Fruit fly (Drosophila melanogaster) whole organism, embryonic: ENCODE measurements around the gene Pdhb.
A peak's percentile ranks its signal among the peaks of the same experiment; 100 is the strongest.

ENCODE experiments used
- Bdp1 ChIP-seq: fragments of 200-800 bp; sonication (Bioruptor generic); optimal IDR thresholded peaks from 3 replicates; lab custom pipeline; 2016; ENCODE audit warnings: missing biosample characterization, missing genetic modification characterization
- Blimp-1 ChIP-seq: fragments of 200-800 bp; sonication (Bioruptor generic); optimal IDR thresholded peaks from 3 replicates; lab custom pipeline; 2018; ENCODE audit warnings: missing biosample characterization, missing genetic modification characterization, mild to moderate bottlenecking, moderate library complexity, missing genetic modification reagents
- Bteb2 ChIP-seq: fragments of 200-800 bp; sonication (Bioruptor generic); optimal IDR thresholded peaks from 2 replicates; lab custom pipeline; 2016; ENCODE audit warnings: missing biosample characterization, missing genetic modification characterization
- CG10565 ChIP-seq: fragments of 200-800 bp; sonication (Bioruptor generic); optimal IDR thresholded peaks from 3 replicates; lab custom pipeline; 2016; ENCODE audit warnings: missing biosample characterization, mild to moderate bottlenecking, missing genetic modification characterization
- CG10979 ChIP-seq: fragments of 200-800 bp; sonication (Bioruptor generic); optimal IDR thresholded peaks from 2 replicates; lab custom pipeline; 2018; ENCODE audit warnings: missing biosample characterization, mild to moderate bottlenecking, missing genetic modification characterization, moderate library complexity
- CG12104 ChIP-seq: fragments of 200-800 bp; sonication (Bioruptor generic); optimal IDR thresholded peaks from 3 replicates; lab custom pipeline; 2016; ENCODE audit warnings: missing biosample characterization, missing genetic modification characterization
- CG13296 ChIP-seq: fragments of 200-800 bp; sonication (Bioruptor generic); optimal IDR thresholded peaks from 3 replicates; lab custom pipeline; 2018; ENCODE audit warnings: missing biosample characterization, mild to moderate bottlenecking, missing genetic modification characterization
- CG15696 ChIP-seq: fragments of 200-800 bp; sonication (Bioruptor generic); optimal IDR thresholded peaks from 2 replicates; lab custom pipeline; 2019; ENCODE audit warnings: missing biosample characterization, mild to moderate bottlenecking, missing genetic modification characterization, moderate library complexity
- CG1647 ChIP-seq: fragments of 200-800 bp; sonication (Bioruptor generic); optimal IDR thresholded peaks from 3 replicates; lab custom pipeline; 2016; ENCODE audit warnings: missing biosample characterization, missing genetic modification characterization
- CG16779 ChIP-seq: fragments of 200-800 bp; sonication (Bioruptor generic); IDR thresholded peaks from 2 replicates; pipeline ENCODE4 v1.3.6; 2022; ENCODE audit warnings: missing biosample characterization, missing genetic modification characterization
- CG16813 ChIP-seq: fragments of 200-800 bp; sonication (Bioruptor generic); IDR thresholded peaks from 3 replicates; pipeline ENCODE4 v1.3.6; 2022; ENCODE audit warnings: missing biosample characterization, missing genetic modification characterization; ENCODE audit not compliant: partially characterized antibody
- CG16863 ChIP-seq: fragments of 200-800 bp; sonication (Bioruptor generic); optimal IDR thresholded peaks from 3 replicates; lab custom pipeline; 2016; ENCODE audit warnings: missing biosample characterization, missing genetic modification characterization
- CG17328 ChIP-seq: fragments of 200-800 bp; sonication (Bioruptor generic); IDR thresholded peaks from 2 replicates; pipeline ENCODE4 v1.3.6; 2022; ENCODE audit warnings: missing biosample characterization, missing genetic modification characterization
- CG18599 ChIP-seq: fragments of 200-800 bp; sonication (Bioruptor generic); optimal IDR thresholded peaks from 3 replicates; lab custom pipeline; 2017; ENCODE audit warnings: missing biosample characterization, missing genetic modification characterization, mild to moderate bottlenecking, moderate library complexity, missing genetic modification reagents
- CG30020 ChIP-seq: fragments of 200-800 bp; optimal IDR thresholded peaks from 2 replicates; lab custom pipeline; 2019; ENCODE audit warnings: missing biosample characterization, mild to moderate bottlenecking, missing genetic modification characterization, moderate library complexity
- CG5245 ChIP-seq: fragments of 200-800 bp; sonication (Bioruptor generic); optimal IDR thresholded peaks from 3 replicates; lab custom pipeline; 2016; ENCODE audit warnings: missing biosample characterization, missing genetic modification characterization
- CG7372 ChIP-seq: fragments of 200-800 bp; sonication (Bioruptor generic); IDR thresholded peaks from 2 replicates; pipeline ENCODE4 v1.3.6; 2022; ENCODE audit warnings: missing biosample characterization, missing genetic modification characterization
- CG9215 ChIP-seq: fragments of 200-800 bp; sonication (Bioruptor generic); IDR thresholded peaks from 2 replicates; pipeline ENCODE4 v1.3.6; 2022; ENCODE audit warnings: missing biosample characterization, missing genetic modification characterization
- CG9437 ChIP-seq: fragments of 200-800 bp; sonication (Bioruptor generic); optimal IDR thresholded peaks from 2 replicates; lab custom pipeline; 2018; ENCODE audit warnings: missing biosample characterization, mild to moderate bottlenecking, missing genetic modification characterization
- CTCF ChIP-seq: fragments of 200-800 bp; sonication (Bioruptor generic); optimal IDR thresholded peaks from 2 replicates; lab custom pipeline; 2017; ENCODE audit warnings: missing biosample characterization, mild to moderate bottlenecking, missing genetic modification characterization, moderate library complexity
- D19A ChIP-seq: fragments of 200-800 bp; optimal IDR thresholded peaks from 3 replicates; lab custom pipeline; 2019; ENCODE audit warnings: missing biosample characterization, mild to moderate bottlenecking, missing genetic modification characterization, moderate library complexity
- Dbx ChIP-seq: fragments of 200-800 bp; sonication (Bioruptor generic); IDR thresholded peaks from 3 replicates; pipeline ENCODE4 v1.3.6; 2022; ENCODE audit warnings: missing biosample characterization, missing genetic modification characterization
- Dek ChIP-seq: fragments of 200-800 bp; sonication (Bioruptor generic); optimal IDR thresholded peaks from 3 replicates; lab custom pipeline; 2019; ENCODE audit warnings: missing biosample characterization, mild to moderate bottlenecking, missing genetic modification characterization, moderate library complexity
- Dp ChIP-seq: fragments of 200-800 bp; sonication (Bioruptor generic); optimal IDR thresholded peaks from 2 replicates; lab custom pipeline; 2018; ENCODE audit warnings: missing biosample characterization, mild to moderate bottlenecking, missing genetic modification characterization, moderate library complexity
- Drgx ChIP-seq: fragments of 200-800 bp; sonication (Bioruptor generic); IDR thresholded peaks from 2 replicates; pipeline ENCODE4 v1.3.6; 2022; ENCODE audit warnings: missing biosample characterization, missing genetic modification characterization
- Elba2 ChIP-seq: fragments of 200-800 bp; sonication (Bioruptor generic); optimal IDR thresholded peaks from 3 replicates; lab custom pipeline; 2016; ENCODE audit warnings: missing biosample characterization, missing genetic modification characterization
- HmgD ChIP-seq: fragments of 200-800 bp; sonication (Bioruptor generic); optimal IDR thresholded peaks from 3 replicates; lab custom pipeline; 2016; ENCODE audit warnings: missing biosample characterization, missing genetic modification characterization
- Max ChIP-seq: fragments of 200-800 bp; sonication (Bioruptor generic); optimal IDR thresholded peaks from 2 replicates; lab custom pipeline; 2016; ENCODE audit warnings: missing biosample characterization, mild to moderate bottlenecking, missing genetic modification characterization
- Med ChIP-seq: fragments of 200-800 bp; sonication (Bioruptor generic); peaks from one replicate; lab custom pipeline; 2016; ENCODE audit warnings: missing biosample characterization, missing genetic modification characterization, mild to moderate bottlenecking, inconsistent platforms, moderate library complexity
- Ravus ChIP-seq: fragments of 200-800 bp; sonication (Bioruptor generic); IDR thresholded peaks from 2 replicates; pipeline ENCODE4 v1.3.6; 2022; ENCODE audit warnings: missing biosample characterization, missing genetic modification characterization
- Rfx ChIP-seq: fragments of 200-800 bp; sonication (Bioruptor generic); IDR thresholded peaks from 2 replicates; pipeline ENCODE4 v1.3.6; 2022; ENCODE audit warnings: missing biosample characterization, missing genetic modification characterization
- Scr ChIP-seq: fragments of 200-800 bp; sonication (Bioruptor generic); IDR thresholded peaks from 2 replicates; pipeline ENCODE4 v1.3.6; 2022; ENCODE audit warnings: missing biosample characterization, missing genetic modification characterization; ENCODE audit not compliant: partially characterized antibody
- Sox100B ChIP-seq: fragments of 200-800 bp; sonication (Bioruptor generic); optimal IDR thresholded peaks from 3 replicates; lab custom pipeline; 2018; ENCODE audit warnings: missing biosample characterization, mild to moderate bottlenecking, missing genetic modification characterization
- Vsx1 ChIP-seq: fragments of 200-800 bp; sonication (Bioruptor generic); optimal IDR thresholded peaks from 2 replicates; lab custom pipeline; 2017; ENCODE audit warnings: missing biosample characterization, mild to moderate bottlenecking, missing genetic modification characterization, missing genetic modification reagents
- ab ChIP-seq: fragments of 200-800 bp; sonication (Bioruptor generic); optimal IDR thresholded peaks from 2 replicates; lab custom pipeline; 2016; ENCODE audit warnings: missing biosample characterization, missing genetic modification characterization
- abd-A ChIP-seq: fragments of 200-800 bp; sonication (Bioruptor generic); optimal IDR thresholded peaks from 3 replicates; lab custom pipeline; 2019; ENCODE audit warnings: missing biosample characterization, mild to moderate bottlenecking, missing genetic modification characterization, moderate library complexity
- ci ChIP-seq: fragments of 200-800 bp; sonication (Bioruptor generic); IDR thresholded peaks from 3 replicates; pipeline ENCODE4 v1.3.6; 2022; ENCODE audit warnings: missing biosample characterization, missing genetic modification characterization
- gcm2 ChIP-seq: fragments of 200-800 bp; sonication (Bioruptor generic); optimal IDR thresholded peaks from 2 replicates; lab custom pipeline; 2016; ENCODE audit warnings: missing biosample characterization, missing genetic modification characterization
- hbn ChIP-seq: fragments of 200-800 bp; sonication (Bioruptor generic); IDR thresholded peaks from 2 replicates; pipeline ENCODE4 v1.3.6; 2022; ENCODE audit warnings: missing biosample characterization, missing genetic modification characterization; ENCODE audit not compliant: partially characterized antibody
- lola ChIP-seq, 3 experiments: fragments of >200 bp in 2 of 3; fragments of 200-800 bp in 1 of 3; sonication (Bioruptor generic) in 1 of 3; optimal IDR thresholded peaks; 2 replicates each; lab custom pipeline; 2017 to 2019; ENCODE audit warnings: missing biosample characterization in 3 of 3, missing genetic modification characterization in 3 of 3, mild to moderate bottlenecking in 1 of 3, moderate library complexity in 1 of 3
- nau ChIP-seq: fragments of 200-800 bp; sonication (Bioruptor generic); optimal IDR thresholded peaks from 3 replicates; lab custom pipeline; 2017; ENCODE audit warnings: missing biosample characterization, mild to moderate bottlenecking, missing genetic modification characterization, missing genetic modification reagents
- pfk ChIP-seq: fragments of 200-800 bp; sonication (Bioruptor generic); optimal IDR thresholded peaks from 2 replicates; lab custom pipeline; 2018; ENCODE audit warnings: missing biosample characterization, mild to moderate bottlenecking, missing genetic modification characterization, moderate library complexity
- row ChIP-seq: fragments of 200-800 bp; sonication (Bioruptor generic); IDR thresholded peaks from 3 replicates; pipeline ENCODE4 v1.3.6; 2022; ENCODE audit warnings: missing biosample characterization, missing genetic modification characterization
- schlank ChIP-seq: fragments of 200-800 bp; sonication (Bioruptor generic); optimal IDR thresholded peaks from 2 replicates; lab custom pipeline; 2018; ENCODE audit warnings: missing biosample characterization, mild to moderate bottlenecking, missing genetic modification characterization
- sens ChIP-seq: fragments of 200-800 bp; sonication (Bioruptor generic); peaks from one replicate; lab custom pipeline; 2016; ENCODE audit warnings: missing biosample characterization, missing genetic modification characterization
- sim ChIP-seq: fragments of 200-800 bp; sonication (Bioruptor generic); IDR thresholded peaks from 2 replicates; pipeline ENCODE4 v1.3.6; 2022; ENCODE audit warnings: missing biosample characterization, missing genetic modification characterization
- tgo ChIP-seq: fragments of 200-800 bp; sonication (Bioruptor generic); IDR thresholded peaks from 3 replicates; pipeline ENCODE4 v1.3.6; 2022; ENCODE audit warnings: missing biosample characterization, missing genetic modification characterization
- tin ChIP-seq: fragments of 200-800 bp; sonication (Bioruptor generic); optimal IDR thresholded peaks from 3 replicates; lab custom pipeline; 2016; ENCODE audit warnings: missing biosample characterization, missing genetic modification characterization
- tx ChIP-seq: fragments of 200-800 bp; sonication (Bioruptor generic); optimal IDR thresholded peaks from 2 replicates; lab custom pipeline; 2016; ENCODE audit warnings: missing biosample characterization, missing genetic modification characterization

Gene Pdhb

dm6 chr3R:29068430-29069207 lies 44.3 kb upstream of the Pdhb start:
- TF ChIP-seq CG18599 (GFP tag; lab: Kevin White, UChicago) (peak; percentile 82), CG16813 (GFP tag; lab: Robert Waterston, UW) (no peak), HmgD (GFP tag; lab: Kevin White, UChicago) (no peak), CG30020 (no peak), Dbx (GFP tag; lab: Robert Waterston, UW) (peak; percentile 74), CG16863 (no peak), lola (GFP tag; optimal IDR thresholded peaks at IDR 0.05; lab: Kevin White, UChicago) (peak in 1 of 3 experiments; percentile 6), pfk (no peak), Vsx1 (GFP tag; lab: Kevin White, UChicago) (no peak), Bteb2 (GFP tag; lab: Kevin White, UChicago) (peak; percentile 16), CG10565 (no peak), tx (GFP tag; lab: Kevin White, UChicago) (peak; percentile 29), gcm2 (GFP tag; lab: Kevin White, UChicago) (no peak), sens (peak; percentile 85), hbn (GFP tag; lab: Robert Waterston, UW) (no peak), CG10979 (tag; lab: Kevin White, UChicago) (peak; percentile 15), nau (peak; percentile 0), Blimp-1 (GFP tag; lab: Kevin White, UChicago) (peak; percentile 6), row (GFP tag; lab: Robert Waterston, UW) (peak; percentile 64), abd-A (no peak), schlank (tag; lab: Kevin White, UChicago) (peak; percentile 38), CG17328 (GFP tag; lab: Robert Waterston, UW) (no peak), Sox100B (GFP tag; lab: Kevin White, UChicago) (no peak), CG9437 (GFP tag; lab: Kevin White, UChicago) (no peak), CG1647 (GFP tag; lab: Kevin White, UChicago) (no peak), CTCF (GFP tag; lab: Kevin White, UChicago) (no peak), CG12104 (no peak), Ravus (GFP tag; lab: Robert Waterston, UW) (no peak), Dek (tag; lab: Kevin White, UChicago) (peak; percentile 15), tin (GFP tag; lab: Kevin White, UChicago) (peak; percentile 15), sim (GFP tag; lab: Robert Waterston, UW) (no peak), CG16779 (GFP tag; lab: Robert Waterston, UW) (no peak), ab (GFP tag; lab: Kevin White, UChicago) (no peak), Drgx (GFP tag; lab: Robert Waterston, UW) (no peak), ci (GFP tag; lab: Robert Waterston, UW) (0 out of 3 replicates have a peak, but pooled peaks have one; percentile 61), Bdp1 (GFP tag; lab: Kevin White, UChicago) (peak; percentile 1), CG7372 (GFP tag; lab: Robert Waterston, UW) (0 out of 2 replicates have a peak, but pooled peaks have one; percentile 11), D19A (tag; lab: Kevin White, UChicago) (peak; percentile 37), CG13296 (peak; percentile 43), CG5245 (no peak), Scr (GFP tag; lab: Robert Waterston, UW) (no peak; the same call in 1 of the 2 replicates), Med (GFP tag; lab: Kevin White, UChicago) (peak; percentile 31), tgo (peak; percentile 40; the same call in 1 of the 3 replicates), Elba2 (GFP tag; lab: Kevin White, UChicago) (no peak), CG9215 (peak; percentile 31; the same call in 1 of the 2 replicates), Max (no peak), Dp (GFP tag; lab: Kevin White, UChicago) (no peak), CG15696 (tag; lab: Kevin White, UChicago) (peak; percentile 6), Rfx (peak; percentile 72)
